Fruit fly (Drosophila melanogaster): ENCODE measurements around the gene Prx6a.
A peak's percentile ranks its signal among the peaks of the same experiment; 100 is the strongest.

Prx6a gene

DNA sequence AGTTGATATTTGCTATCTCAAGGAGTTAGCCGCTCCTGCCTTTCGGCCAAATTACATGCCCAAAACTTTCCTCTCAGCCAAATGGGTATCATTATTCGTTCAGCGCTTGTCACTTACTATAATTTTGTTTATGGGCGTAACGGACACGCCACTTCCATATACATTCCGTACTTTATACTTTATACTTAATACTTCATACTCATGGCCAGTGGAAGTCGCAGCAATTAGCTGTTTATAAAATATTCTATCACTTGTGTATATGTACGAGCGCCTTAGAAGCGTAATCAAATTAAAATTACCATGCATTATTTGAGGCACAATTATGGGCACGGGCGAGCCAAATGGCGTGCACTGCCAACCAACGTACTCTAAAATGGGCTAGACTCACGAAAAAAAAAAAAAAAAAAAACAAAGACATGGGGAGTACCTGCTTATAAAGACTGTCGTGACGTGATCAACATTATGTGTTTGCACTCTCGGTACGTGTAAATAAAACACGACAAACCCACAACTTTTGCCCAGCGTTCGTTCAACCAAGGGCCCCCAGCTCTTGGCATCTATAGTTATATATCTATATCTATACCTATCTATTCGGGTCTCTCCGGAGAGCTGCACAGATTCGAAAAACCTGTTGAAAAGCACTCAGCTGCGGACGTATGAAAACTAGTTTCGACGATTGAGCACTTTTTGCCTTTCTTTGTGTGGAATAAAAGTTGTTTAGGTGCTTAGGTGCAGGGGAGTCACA lies 16.7 kb downstream of the Prx6a start (continued):
- TF ChIP-seq esg (GFP tag; conservative IDR thresholded peaks at IDR 0.05) (no peak), fd3F (GFP tag; optimal IDR thresholded peaks at IDR 0.05) (no peak), CG10366 (GFP tag; IDR thresholded peaks at IDR 0.05) (no peak), CG3281 (GFP tag; optimal IDR thresholded peaks at IDR 0.05) (no peak), sug (tag; optimal IDR thresholded peaks at IDR 0.05) (no peak), CkIIα-i1 (GFP tag; IDR thresholded peaks at IDR 0.05) (no peak), CG4617 (GFP tag; optimal IDR thresholded peaks at IDR 0.05; ENCODE audit: borderline replicate concordance) (no peak), MESR4 (GFP tag; optimal IDR thresholded peaks at IDR 0.05) (no peak), CG15011 (GFP tag; optimal IDR thresholded peaks at IDR 0.05) (no peak), ro (GFP tag; IDR thresholded peaks at IDR 0.05) (no peak), eve (GFP tag; optimal IDR thresholded peaks at IDR 0.05) (no peak), Bteb2 (GFP tag; optimal IDR thresholded peaks at IDR 0.05) (no peak), CG4360 (GFP tag; IDR thresholded peaks at IDR 0.05) (no peak), tx (GFP tag; optimal IDR thresholded peaks at IDR 0.05) (no peak), grn (GFP tag; optimal IDR thresholded peaks at IDR 0.05) (peak; percentile 32), CG3065 (GFP tag; optimal IDR thresholded peaks at IDR 0.05) (no peak), CG17385 (GFP tag; optimal IDR thresholded peaks at IDR 0.05) (peak; percentile 7), H15 (GFP tag; IDR thresholded peaks at IDR 0.05) (no peak), CG1603 (tag; optimal IDR thresholded peaks at IDR 0.05) (no peak), CoRest (tag; optimal IDR thresholded peaks at IDR 0.05) (no peak), az2 (GFP tag; optimal IDR thresholded peaks at IDR 0.05) (no peak), inv (GFP tag; IDR thresholded peaks at IDR 0.05; ENCODE audit: partially characterized antibody) (no peak), GATAe (GFP tag; conservative IDR thresholded peaks at IDR 0.05) (no peak), CG17802 (tag; optimal IDR thresholded peaks at IDR 0.05) (no peak), tap (tag; optimal IDR thresholded peaks at IDR 0.05) (no peak), Fer3 (tag; optimal IDR thresholded peaks at IDR 0.05) (no peak), h (optimal IDR thresholded peaks at IDR 0.05) (no peak), crc (GFP tag; optimal IDR thresholded peaks at IDR 0.05) (no peak), danr (GFP tag; IDR thresholded peaks at IDR 0.05) (no peak), CG16815 (GFP tag; optimal IDR thresholded peaks at IDR 0.05) (no peak), hb (GFP tag; IDR thresholded peaks at IDR 0.05; ENCODE audit: partially characterized antibody) (no peak), Sin3A (optimal IDR thresholded peaks at IDR 0.05) (no peak), kah (GFP tag; optimal IDR thresholded peaks at IDR 0.05) (no peak), HLHmδ (GFP tag; optimal IDR thresholded peaks at IDR 0.05) (peak; percentile 63), Optix (GFP tag; IDR thresholded peaks at IDR 0.05) (no peak), z (GFP tag; IDR thresholded peaks at IDR 0.05) (peak; percentile 94), TFAM (GFP tag; optimal IDR thresholded peaks at IDR 0.05) (no peak), CG13424 (tag; optimal IDR thresholded peaks at IDR 0.05) (no peak)

DNA sequence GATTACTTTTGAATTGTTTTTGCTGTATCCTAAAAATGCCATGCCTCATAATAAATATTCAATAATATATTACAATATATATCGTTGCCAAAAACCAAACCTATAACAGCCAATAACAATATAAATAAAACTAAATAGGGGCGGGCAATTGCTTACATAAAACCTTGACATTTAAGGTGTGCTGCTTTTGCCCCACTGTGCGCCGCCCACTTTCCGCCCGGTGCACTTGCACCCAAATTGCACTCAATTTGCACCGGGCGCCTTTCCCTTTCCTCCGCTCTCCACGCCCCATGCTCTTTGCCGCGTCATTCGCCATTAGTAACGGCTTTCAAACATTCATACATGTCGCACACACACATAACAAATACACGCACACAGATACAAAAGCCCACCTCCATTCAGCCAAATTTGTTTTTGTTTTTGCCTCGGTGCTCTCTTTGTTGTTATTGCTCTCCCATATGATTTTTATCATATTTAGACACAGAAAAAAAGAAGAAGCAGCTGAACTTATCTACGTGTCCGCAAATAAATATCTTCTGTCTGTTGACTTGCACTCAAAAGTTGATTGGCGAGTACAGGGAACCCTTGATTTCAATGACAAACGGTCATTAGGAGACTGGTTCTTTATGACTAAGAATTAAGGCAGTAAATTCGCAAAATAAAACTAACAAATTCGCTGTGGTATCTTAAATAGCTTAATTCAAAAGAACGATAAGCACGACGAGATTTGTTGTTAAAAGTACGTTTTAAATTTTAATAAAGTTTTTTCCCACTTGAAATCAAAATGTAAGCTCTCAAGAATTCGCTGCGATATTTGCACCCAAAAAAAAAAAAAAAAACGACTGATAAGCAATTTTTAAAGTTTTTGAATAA lies 19.9 kb downstream of the Prx6a start:
- TF ChIP-seq org-1 (GFP tag; optimal IDR thresholded peaks at IDR 0.05) (no peak), Eip74EF (GFP tag; optimal IDR thresholded peaks at IDR 0.05) (peak in 1 of 2 experiments; percentile 20), CG7928 (GFP tag; optimal IDR thresholded peaks at IDR 0.05) (no peak), CG11456 (GFP tag; IDR thresholded peaks at IDR 0.05) (no peak), gfzf (GFP tag; optimal IDR thresholded peaks at IDR 0.05) (no peak), CG17385 (GFP tag; optimal IDR thresholded peaks at IDR 0.05) (peak; percentile 86), Aef1 (GFP tag; IDR thresholded peaks at IDR 0.05) (peak; percentile 39; the same call in 2 of the 3 replicates), CG30403 (GFP tag; optimal IDR thresholded peaks at IDR 0.05) (peak; percentile 6), mirr (GFP tag; optimal IDR thresholded peaks at IDR 0.05) (peak; percentile 84), ash1 (GFP tag; optimal IDR thresholded peaks at IDR 0.05) (peak; percentile 20), CG12236 (GFP tag; optimal IDR thresholded peaks at IDR 0.05) (no peak), danr (GFP tag; IDR thresholded peaks at IDR 0.05) (no peak), ab (GFP tag; optimal IDR thresholded peaks at IDR 0.05) (no peak), CG14014 (GFP tag; IDR thresholded peaks at IDR 0.05) (peak; percentile 45), amos (GFP tag; IDR thresholded peaks at IDR 0.05; ENCODE audit: partially characterized antibody) (no peak)
